Fruit fly (Drosophila melanogaster) whole organism, adult: ENCODE results near the gene CG5172.

Experiments
- CG11617 ChIP-seq: fragments of 200-800 bp; sonication (Bioruptor generic); optimal IDR thresholded peaks from 2 replicates; lab custom pipeline; 2017; ENCODE audit warnings: mild to moderate bottlenecking, missing biosample characterization, missing genetic modification reagents, missing genetic modification characterization
- CG12768 ChIP-seq: fragments of 200-800 bp; sonication (Bioruptor generic); optimal IDR thresholded peaks from 2 replicates; lab custom pipeline; 2017; ENCODE audit warnings: missing biosample characterization, missing genetic modification characterization, mild to moderate bottlenecking, moderate library complexity, missing genetic modification reagents
- CG14711 ChIP-seq: fragments of 200-800 bp; sonication (Bioruptor generic); optimal IDR thresholded peaks from 2 replicates; lab custom pipeline; 2018; ENCODE audit warnings: missing biosample characterization, mild to moderate bottlenecking, missing genetic modification characterization, moderate library complexity
- CG1620 ChIP-seq: fragments of 200-800 bp; sonication (Bioruptor generic); optimal IDR thresholded peaks from 2 replicates; lab custom pipeline; 2016; ENCODE audit warnings: missing biosample characterization, missing genetic modification characterization
- CG33017 ChIP-seq: fragments of 200-800 bp; sonication (Bioruptor generic); optimal IDR thresholded peaks from 2 replicates; lab custom pipeline; 2018; ENCODE audit warnings: missing biosample characterization, mild to moderate bottlenecking, missing genetic modification characterization, moderate library complexity
- CG5204 ChIP-seq: fragments of 200-800 bp; sonication (Bioruptor generic); optimal IDR thresholded peaks from 2 replicates; lab custom pipeline; 2016; ENCODE audit warnings: missing biosample characterization, missing genetic modification characterization
- CG7045 ChIP-seq: fragments of 200-800 bp; sonication (Bioruptor generic); optimal IDR thresholded peaks from 2 replicates; lab custom pipeline; 2017; ENCODE audit warnings: missing biosample characterization, mild to moderate bottlenecking, missing genetic modification characterization
- CG7101 ChIP-seq: fragments of 200-800 bp; sonication (Bioruptor generic); optimal IDR thresholded peaks from 2 replicates; lab custom pipeline; 2018; ENCODE audit warnings: missing biosample characterization, mild to moderate bottlenecking, missing genetic modification characterization, moderate library complexity
- Clk ChIP-seq: fragments of 200-800 bp; sonication (Bioruptor generic); optimal IDR thresholded peaks from 2 replicates; lab custom pipeline; 2017; ENCODE audit warnings: missing biosample characterization, missing genetic modification characterization
- Crg-1 ChIP-seq: fragments of 200-800 bp; sonication (Bioruptor generic); optimal IDR thresholded peaks from 2 replicates; lab custom pipeline; 2016; ENCODE audit warnings: missing biosample characterization, missing genetic modification characterization
- Hr96 ChIP-seq: fragments of 200-800 bp; sonication (Bioruptor generic); optimal IDR thresholded peaks from 2 replicates; lab custom pipeline; 2016; ENCODE audit warnings: missing biosample characterization, missing genetic modification characterization
- Mnt ChIP-seq: fragments of 200-800 bp; sonication (Bioruptor generic); optimal IDR thresholded peaks from 2 replicates; lab custom pipeline; 2016; ENCODE audit warnings: missing biosample characterization, mild to moderate bottlenecking, missing genetic modification characterization
- bab1 ChIP-seq: fragments of 200-800 bp; sonication (Bioruptor generic); optimal IDR thresholded peaks from 3 replicates; lab custom pipeline; 2019; ENCODE audit warnings: missing biosample characterization, mild to moderate bottlenecking, missing genetic modification characterization, moderate library complexity
- cic ChIP-seq: fragments of 200-800 bp; sonication (Bioruptor generic); optimal IDR thresholded peaks from 2 replicates; lab custom pipeline; 2017; ENCODE audit warnings: missing biosample characterization, mild to moderate bottlenecking, missing genetic modification characterization, moderate library complexity
- cnc ChIP-seq, 2 experiments: fragments of >200 bp; optimal IDR thresholded peaks; 2 replicates each; lab custom pipeline; 2017
- kay ChIP-seq: fragments of 200-800 bp; sonication (Bioruptor generic); peaks from one replicate; lab custom pipeline; 2016; ENCODE audit warnings: missing biosample characterization, missing genetic modification characterization, borderline replicate concordance
- ovo ChIP-seq: fragments of 200-800 bp; sonication (Bioruptor generic); optimal IDR thresholded peaks from 2 replicates; lab custom pipeline; 2016; ENCODE audit warnings: missing biosample characterization, missing genetic modification characterization
- pad ChIP-seq: fragments of 200-800 bp; sonication (Bioruptor generic); optimal IDR thresholded peaks from 3 replicates; lab custom pipeline; 2017; ENCODE audit warnings: missing biosample characterization, missing genetic modification characterization, mild to moderate bottlenecking, moderate library complexity, missing genetic modification reagents
- tj ChIP-seq: fragments of 200-800 bp; sonication (Bioruptor generic); optimal IDR thresholded peaks from 3 replicates; lab custom pipeline; 2017; ENCODE audit warnings: missing biosample characterization, mild to moderate bottlenecking, missing genetic modification characterization, moderate library complexity
- toe ChIP-seq: fragments of 200-800 bp; sonication (Bioruptor generic); optimal IDR thresholded peaks from 2 replicates; lab custom pipeline; 2016; ENCODE audit warnings: missing biosample characterization, missing genetic modification characterization

CG5172 gene

dm6 chrX:17221142-17221541, at the start of gene CG5172:
CG5172 (plus strand) TSS chrX:17221442.
- TF ChIP-seq cnc (optimal IDR thresholded peaks at IDR 0.05; lab: Kevin White, UChicago): no peak
- no peak for TF ChIP-seq CG12768 (GFP tag; lab: Kevin White, UChicago)
- no peak for TF ChIP-seq Mnt (GFP tag; lab: Kevin White, UChicago)
- TF ChIP-seq CG14711: no peak
- TF ChIP-seq CG7045 (GFP tag; lab: Kevin White, UChicago): no peak
- no peak for TF ChIP-seq Crg-1 (GFP tag; lab: Kevin White, UChicago)
- no peak for TF ChIP-seq bab1 (GFP tag; lab: Kevin White, UChicago)
- TF ChIP-seq kay (GFP tag; lab: Kevin White, UChicago): no peak
- TF ChIP-seq CG1620 (GFP tag; lab: Kevin White, UChicago): no peak
- TF ChIP-seq ovo: no peak
- TF ChIP-seq CG5204: no peak
- TF ChIP-seq Clk (GFP tag; lab: Kevin White, UChicago): no peak
- no peak for TF ChIP-seq tj (GFP tag; lab: Kevin White, UChicago)
- TF ChIP-seq toe (GFP tag; lab: Kevin White, UChicago): no peak
- TF ChIP-seq CG11617 (GFP tag; lab: Kevin White, UChicago): no peak

- TF ChIP-seq ovo (no peak), CG14711 (no peak), pad (GFP tag; lab: Kevin White, UChicago) (no peak)
Observed at dm6 chrX:17172123-17172522, 49.1 kb upstream of the CG5172 start.

dm6 chrX:17172777-17173315, 48.4 kb upstream of the CG5172 start:
- no peak for TF ChIP-seq Clk (GFP tag; lab: Kevin White, UChicago)

dm6 chrX:17174115-17174514, 47.1 kb upstream of the CG5172 start:
- no peak for TF ChIP-seq ovo
- no peak for TF ChIP-seq Mnt (GFP tag; lab: Kevin White, UChicago)
- TF ChIP-seq Clk (GFP tag; lab: Kevin White, UChicago): no peak

- TF ChIP-seq Crg-1 (GFP tag; lab: Kevin White, UChicago): peak; percentile 42
- peak; percentile 54 for TF ChIP-seq Hr96 (GFP tag; lab: Kevin White, UChicago)
- TF ChIP-seq CG7101 (tag; lab: Kevin White, UChicago): peak; percentile 44
- TF ChIP-seq Mnt (GFP tag; lab: Kevin White, UChicago): peak; percentile 13
- TF ChIP-seq bab1 (GFP tag; lab: Kevin White, UChicago): peak; percentile 53
- TF ChIP-seq cnc (optimal IDR thresholded peaks at IDR 0.05; lab: Kevin White, UChicago): no peak
- TF ChIP-seq pad (GFP tag; lab: Kevin White, UChicago): peak; percentile 9
- no peak for TF ChIP-seq CG7045 (GFP tag; lab: Kevin White, UChicago)
- TF ChIP-seq CG1620 (GFP tag; lab: Kevin White, UChicago): peak; percentile 58
Observed at dm6 chrX:17175558-17176189, 45.6 kb upstream of the CG5172 start.

dm6 chrX:17176542-17176941, 44.7 kb upstream of the CG5172 start:
- TF ChIP-seq Hr96 (GFP tag; lab: Kevin White, UChicago): no peak
- no peak for TF ChIP-seq CG7045 (GFP tag; lab: Kevin White, UChicago)
- TF ChIP-seq toe (GFP tag; lab: Kevin White, UChicago): no peak
- no peak for TF ChIP-seq ovo
- TF ChIP-seq kay (GFP tag; lab: Kevin White, UChicago): no peak
- no peak for TF ChIP-seq bab1 (GFP tag; lab: Kevin White, UChicago)
- no peak for TF ChIP-seq pad (GFP tag; lab: Kevin White, UChicago)

- TF ChIP-seq pad (GFP tag; lab: Kevin White, UChicago): no peak
- TF ChIP-seq Crg-1 (GFP tag; lab: Kevin White, UChicago): no peak
- TF ChIP-seq CG5204: no peak
- TF ChIP-seq cic (GFP tag; lab: Kevin White, UChicago): no peak
- no peak for TF ChIP-seq CG7045 (GFP tag; lab: Kevin White, UChicago)
- TF ChIP-seq Mnt (GFP tag; lab: Kevin White, UChicago): no peak
- TF ChIP-seq CG1620 (GFP tag; lab: Kevin White, UChicago): no peak
- no peak for TF ChIP-seq kay (GFP tag; lab: Kevin White, UChicago)
- TF ChIP-seq ovo: no peak
- no peak for TF ChIP-seq bab1 (GFP tag; lab: Kevin White, UChicago)
- no peak for TF ChIP-seq CG7101 (tag; lab: Kevin White, UChicago)
- TF ChIP-seq tj (GFP tag; lab: Kevin White, UChicago): no peak
- no peak for TF ChIP-seq Clk (GFP tag; lab: Kevin White, UChicago)
- TF ChIP-seq toe (GFP tag; lab: Kevin White, UChicago): no peak
- TF ChIP-seq CG33017 (tag; lab: Kevin White, UChicago): no peak
- TF ChIP-seq Hr96 (GFP tag; lab: Kevin White, UChicago): no peak
- no peak for TF ChIP-seq CG14711
- no peak for TF ChIP-seq cnc (optimal IDR thresholded peaks at IDR 0.05; lab: Kevin White, UChicago)
- no peak for TF ChIP-seq CG11617 (GFP tag; lab: Kevin White, UChicago)
- no peak for TF ChIP-seq CG12768 (GFP tag; lab: Kevin White, UChicago)
Observed at dm6 chrX:17177606-17178005, 43.6 kb upstream of the CG5172 start.
